Fruit fly (Drosophila melanogaster): ENCODE data around the gene Act5C.
"Not testable (repeated sequence)": the region's sequence is repeated elsewhere in the genome, so short reads cannot be mapped to it uniquely, and the experiment has no call there.

Act5C gene

DNA sequence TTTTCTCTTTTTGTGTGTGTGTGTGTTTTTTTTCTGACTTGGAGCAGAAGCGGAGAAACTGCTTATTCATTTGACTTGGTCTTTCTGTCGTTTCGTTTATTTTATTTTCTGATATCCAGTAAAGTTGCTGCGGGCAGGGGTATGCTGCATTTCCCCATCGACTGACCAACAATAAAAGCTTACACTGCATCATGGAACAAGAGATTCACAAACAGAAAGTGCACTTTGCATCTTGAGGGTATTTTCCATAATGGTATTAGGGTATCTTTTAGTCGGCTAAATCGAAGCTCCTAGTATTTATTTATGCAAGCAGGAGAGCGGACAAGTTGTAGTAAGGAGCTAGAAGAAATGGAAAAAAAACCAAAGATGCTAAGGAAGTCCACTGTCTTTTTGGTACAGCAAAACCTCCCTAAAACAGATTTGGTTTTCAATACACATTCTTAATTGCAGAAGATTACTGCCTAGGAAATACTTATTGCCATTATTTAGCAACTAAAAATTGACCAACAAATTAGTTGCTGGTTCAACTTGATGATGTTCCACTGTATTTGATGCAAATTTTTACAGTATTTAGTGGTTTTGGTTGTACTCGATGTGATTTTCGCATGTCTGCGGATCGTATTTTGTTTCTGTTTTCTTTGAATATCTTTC lies 31.8 kb downstream of the Act5C start:
- TF ChIP-seq Sp1 (GFP tag; optimal IDR thresholded peaks at IDR 0.05) (peak; percentile 31), dmrt93B (GFP tag; optimal IDR thresholded peaks at IDR 0.05) (peak; percentile 43), h (GFP tag; optimal IDR thresholded peaks at IDR 0.05) (peak; percentile 56), OdsH (GFP tag; optimal IDR thresholded peaks at IDR 0.05) (peak; percentile 45), Hnf4 (GFP tag; optimal IDR thresholded peaks at IDR 0.05) (peak; percentile 37), fru (GFP tag; optimal IDR thresholded peaks at IDR 0.05) (peak; percentile 56), ey (GFP tag; optimal IDR thresholded peaks at IDR 0.05) (peak; percentile 67), tai (GFP tag; optimal IDR thresholded peaks at IDR 0.05) (no peak), lola (GFP tag; optimal IDR thresholded peaks at IDR 0.05) (no peak), N (GFP tag; optimal IDR thresholded peaks at IDR 0.05) (no peak), pan (optimal IDR thresholded peaks at IDR 0.05) (no peak), br (GFP tag; optimal IDR thresholded peaks at IDR 0.05) (peak; percentile 51), woc (GFP tag; optimal IDR thresholded peaks at IDR 0.05) (peak; percentile 58), Dfd (GFP tag; optimal IDR thresholded peaks at IDR 0.05) (no peak), psq (GFP tag; optimal IDR thresholded peaks at IDR 0.05) (peak; percentile 54), CG9705 (GFP tag; optimal IDR thresholded peaks at IDR 0.05) (peak; percentile 42), foxo (GFP tag; optimal IDR thresholded peaks at IDR 0.05) (peak in 1 of 2 experiments; percentile 65), HLH106 (tag; optimal IDR thresholded peaks at IDR 0.05) (peak; percentile 58), sage (GFP tag; optimal IDR thresholded peaks at IDR 0.05) (no peak), rgr (GFP tag; optimal IDR thresholded peaks at IDR 0.05) (peak; percentile 47)

DNA sequence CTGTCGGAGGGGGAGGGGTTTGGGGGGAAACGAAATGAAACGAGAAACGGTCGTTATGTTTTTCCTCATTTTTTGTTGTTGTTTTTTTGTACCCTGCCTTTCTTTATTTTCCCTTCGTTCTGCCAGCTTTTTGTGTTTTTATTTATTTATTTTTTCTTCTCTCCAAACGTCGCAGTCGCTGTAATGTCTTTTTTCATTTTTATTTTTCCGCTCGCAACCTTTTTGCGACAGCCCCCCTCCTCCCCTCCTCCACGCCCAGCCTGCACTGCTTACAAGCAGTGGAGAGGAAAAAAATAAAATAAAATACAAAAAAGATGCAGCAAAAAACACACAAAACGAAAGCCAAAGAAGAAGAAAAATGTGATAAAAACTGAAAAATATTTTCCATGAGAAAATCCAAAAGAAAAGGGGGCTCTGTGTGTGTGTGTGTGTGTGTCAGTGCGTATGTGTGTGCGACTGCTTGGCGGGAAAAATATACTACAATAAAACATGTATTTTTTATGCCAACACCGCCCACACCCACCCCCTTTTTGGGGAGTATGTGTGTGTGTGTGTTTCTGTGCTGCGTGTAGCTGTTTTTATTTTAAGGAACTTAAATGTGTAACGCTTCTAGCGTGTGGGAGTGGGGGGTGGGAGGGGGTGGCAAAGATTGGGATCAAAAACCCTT lies 34.5 kb downstream of the Act5C start:
- TF ChIP-seq Sp1 (GFP tag; optimal IDR thresholded peaks at IDR 0.05): peak; percentile 63
- TF ChIP-seq Dfd (GFP tag; optimal IDR thresholded peaks at IDR 0.05): peak; percentile 59
- no peak for TF ChIP-seq Abd-B (GFP tag; optimal IDR thresholded peaks at IDR 0.05)
- no peak for TF ChIP-seq N (GFP tag; optimal IDR thresholded peaks at IDR 0.05)
- no peak for TF ChIP-seq Myc (optimal IDR thresholded peaks at IDR 0.05)

DNA sequence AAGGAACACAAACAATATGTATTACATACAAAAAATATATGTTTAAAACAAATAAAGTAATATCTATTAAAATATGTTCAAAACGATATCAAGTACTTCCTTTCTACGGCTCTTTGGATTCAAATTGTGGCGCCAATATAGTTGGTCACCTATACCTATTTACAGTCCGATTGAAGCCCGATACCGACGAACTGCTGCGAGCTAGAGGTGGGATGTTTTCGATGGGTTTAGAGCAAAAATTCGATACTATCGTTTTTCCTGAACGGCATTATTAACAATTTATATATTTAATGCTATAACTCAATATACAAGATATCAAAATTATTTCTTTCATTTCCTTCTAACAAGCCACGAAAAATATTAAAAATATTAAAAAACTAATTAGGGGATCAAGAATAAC lies 41.2 kb downstream of the Act5C start:
- no peak for TF ChIP-seq lola (GFP tag; optimal IDR thresholded peaks at IDR 0.05)
- TF ChIP-seq pan (optimal IDR thresholded peaks at IDR 0.05): no peak
- TF ChIP-seq usp (GFP tag; optimal IDR thresholded peaks at IDR 0.05): no peak
- no peak for TF ChIP-seq CrebA (GFP tag; optimal IDR thresholded peaks at IDR 0.05; ENCODE audit: borderline replicate concordance)
- TF ChIP-seq Hr83 (GFP tag; optimal IDR thresholded peaks at IDR 0.05; ENCODE audit: poor library complexity, severe bottlenecking): no peak
- TF ChIP-seq sage (GFP tag; optimal IDR thresholded peaks at IDR 0.05): peak; percentile 26
- no peak for TF ChIP-seq OdsH (GFP tag; optimal IDR thresholded peaks at IDR 0.05)

DNA sequence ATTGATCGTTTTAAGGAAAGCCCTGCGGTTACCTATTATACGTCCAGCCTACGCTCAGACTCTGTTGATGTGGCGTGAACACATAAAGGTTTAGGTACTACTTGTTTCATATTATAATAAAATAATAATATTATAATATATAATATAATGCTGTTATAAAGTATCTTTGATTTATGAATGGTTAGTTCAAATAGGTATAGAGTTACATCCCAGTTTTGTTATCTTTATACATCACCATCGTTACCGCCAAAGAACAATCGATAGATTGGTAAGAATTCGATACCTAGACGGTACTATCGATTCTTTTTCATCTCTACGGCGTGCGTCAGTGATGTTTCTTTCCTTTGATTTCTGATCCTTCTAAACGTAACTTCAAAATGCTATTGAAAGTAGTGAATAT lies 41.6 kb downstream of the Act5C start, which contains the start of gene CG12728:
TSS of gene CG12728 (plus strand) at position 301 of the 400 bp plus-strand sequence.
- not testable (repeated sequence) for TF ChIP-seq woc (GFP tag; optimal IDR thresholded peaks at IDR 0.05); GATAd (GFP tag; optimal IDR thresholded peaks at IDR 0.05); Rel (GFP tag; optimal IDR thresholded peaks at IDR 0.05); Rel (tag; optimal IDR thresholded peaks at IDR 0.05)

DNA sequence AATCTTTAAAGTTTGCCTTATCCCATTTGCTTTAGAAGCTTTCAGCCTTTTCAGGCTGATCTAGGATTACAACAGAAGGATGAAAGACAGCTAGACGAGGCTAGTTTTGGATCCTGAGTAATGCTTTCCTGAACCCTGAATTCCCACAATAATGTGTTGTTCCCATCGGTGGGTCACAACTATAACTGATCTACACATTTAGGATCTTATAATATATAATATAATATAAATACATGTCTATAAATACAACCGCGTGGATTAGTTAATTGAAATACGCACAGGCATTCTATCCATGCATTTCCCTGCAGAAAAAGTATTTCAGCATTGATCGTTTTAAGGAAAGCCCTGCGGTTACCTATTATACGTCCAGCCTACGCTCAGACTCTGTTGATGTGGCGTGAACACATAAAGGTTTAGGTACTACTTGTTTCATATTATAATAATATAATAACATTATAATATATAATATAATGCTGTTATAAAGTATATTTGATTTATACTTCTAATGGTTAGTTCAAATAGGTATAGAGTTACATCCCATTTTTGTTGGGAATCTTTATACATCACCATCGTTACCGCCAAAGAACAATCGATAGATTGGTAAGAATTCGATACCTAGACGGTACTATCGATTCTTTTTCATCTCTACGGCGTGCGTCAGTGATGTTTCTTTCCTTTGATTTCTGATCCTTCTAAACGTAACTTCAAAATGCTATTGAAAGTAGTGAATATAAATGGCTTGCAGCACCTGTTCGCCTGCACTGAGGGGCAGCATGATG lies 44.6 kb downstream of the Act5C start, which contains the start of gene CG32756:
TSS of gene CG32756 (plus strand) at position 631 of the 779 bp plus-strand sequence.
- TF ChIP-seq pan (optimal IDR thresholded peaks at IDR 0.05); CrebA (GFP tag; optimal IDR thresholded peaks at IDR 0.05; ENCODE audit: borderline replicate concordance); woc (GFP tag; optimal IDR thresholded peaks at IDR 0.05): not testable (repeated sequence)
